Worm (Caenorhabditis elegans) whole organism, L1 larva: ENCODE results near the gene C50E3.15.

Source experiments
- C04F5.9 ChIP-seq: sonication (generic microtip); optimal IDR thresholded peaks from 2 replicates; lab custom pipeline; 2016; ENCODE audit warnings: missing genetic modification characterization, missing compliant biosample characterization
- Y116A8C.19 ChIP-seq: sonication (generic microtip); optimal IDR thresholded peaks from 2 replicates; lab custom pipeline; 2016; ENCODE audit warnings: missing compliant biosample characterization, missing genetic modification characterization, borderline replicate concordance
- ama-1 ChIP-seq: fragments of 150-350 bp; optimal IDR thresholded peaks from 2 replicates; lab custom pipeline; 2014
- blmp-1 ChIP-seq: fragments of 150-350 bp; optimal IDR thresholded peaks from 2 replicates; lab custom pipeline; 2014; ENCODE audit warnings: missing biosample characterization, missing genetic modification characterization
- ceh-82 ChIP-seq, 3 experiments: fragments of 150-350 bp in 1 of 3; sonication (generic microtip) in 2 of 3; optimal IDR thresholded peaks; 2 replicates each; lab custom pipeline; 2014 to 2017; ENCODE audit warnings: missing biosample characterization in 3 of 3, missing genetic modification characterization in 3 of 3
- ceh-90 ChIP-seq: sonication (generic microtip); optimal IDR thresholded peaks from 2 replicates; lab custom pipeline; 2016; ENCODE audit warnings: missing genetic modification characterization, missing compliant biosample characterization
- efl-1 ChIP-seq, 4 experiments: fragments of 150-350 bp; optimal IDR thresholded peaks in 3 of 4; peaks in 1 of 4; 1 replicate in 1 of 4; 2 replicates in 3 of 4; lab custom pipeline; 2014; ENCODE audit warnings: missing biosample characterization in 2 of 4, missing genetic modification characterization in 2 of 4, missing genetic modification reagents in 2 of 4
- efl-3 ChIP-seq: fragments of 200-800 bp; sonication (Bioruptor generic); optimal IDR thresholded peaks from 2 replicates; lab custom pipeline; 2018; ENCODE audit warnings: mild to moderate bottlenecking, missing genetic modification characterization, missing compliant biosample characterization
- egl-13 ChIP-seq: sonication (generic microtip); optimal IDR thresholded peaks from 2 replicates; lab custom pipeline; 2016; ENCODE audit warnings: missing genotype, missing genetic modification reagents, missing genetic modification characterization, missing compliant biosample characterization
- ets-5 ChIP-seq: fragments of 200-800 bp; sonication (Bioruptor generic); IDR thresholded peaks from 2 replicates; pipeline ENCODE4 v1.3.6; 2022; ENCODE audit warnings: missing genetic modification characterization, missing compliant biosample characterization
- fkh-10 ChIP-seq: sonication (generic microtip); optimal IDR thresholded peaks from 2 replicates; lab custom pipeline; 2017; ENCODE audit warnings: missing biosample characterization, missing genetic modification reagents, missing genetic modification characterization
- fkh-8 ChIP-seq: sonication (generic microtip); optimal IDR thresholded peaks from 2 replicates; lab custom pipeline; 2016; ENCODE audit warnings: mild to moderate bottlenecking, missing genetic modification characterization, missing compliant biosample characterization
- grh-1 ChIP-seq: fragments of 200-800 bp; sonication (Bioruptor generic); IDR thresholded peaks from 2 replicates; pipeline ENCODE4 v1.3.6; 2022; ENCODE audit warnings: missing genetic modification reagents, missing genetic modification characterization, missing compliant biosample characterization
- irx-1 ChIP-seq: sonication (generic microtip); optimal IDR thresholded peaks from 2 replicates; lab custom pipeline; 2016; ENCODE audit warnings: missing genetic modification characterization, missing compliant biosample characterization
- isw-1 ChIP-seq: fragments of 200-800 bp; sonication (Bioruptor generic); IDR thresholded peaks from 2 replicates; pipeline ENCODE4 v1.3.6; 2022; ENCODE audit warnings: missing genetic modification characterization, missing compliant biosample characterization
- lin-13 ChIP-seq: fragments of 150-350 bp; optimal IDR thresholded peaks from 2 replicates; lab custom pipeline; 2014; ENCODE audit warnings: missing biosample characterization, missing genetic modification reagents, missing genetic modification characterization
- lin-14 ChIP-seq: fragments of 200-800 bp; sonication (Bioruptor generic); optimal IDR thresholded peaks from 2 replicates; lab custom pipeline; 2018; ENCODE audit warnings: mild to moderate bottlenecking, missing genetic modification characterization, moderate library complexity, missing compliant biosample characterization
- lin-35 ChIP-seq, 2 experiments: fragments of 150-350 bp; optimal IDR thresholded peaks; 2 replicates each; lab custom pipeline; 2014; ENCODE audit warnings: missing biosample characterization in 2 of 2, missing genetic modification characterization in 2 of 2, missing genetic modification reagents in 2 of 2
- lir-3 ChIP-seq: sonication (generic microtip); optimal IDR thresholded peaks from 2 replicates; lab custom pipeline; 2016; ENCODE audit warnings: mild to moderate bottlenecking, missing genetic modification characterization, moderate library complexity, missing compliant biosample characterization; ENCODE audit not compliant: poor library complexity
- lsy-2 ChIP-seq, 2 experiments: fragments of 150-350 bp; optimal IDR thresholded peaks; 2 replicates each; lab custom pipeline; 2014; ENCODE audit warnings: missing biosample characterization in 2 of 2, missing genetic modification characterization in 2 of 2
- mdl-1 ChIP-seq, 2 experiments: fragments of 150-350 bp; optimal IDR thresholded peaks; 2 replicates each; lab custom pipeline; 2014 to 2017; ENCODE audit warnings: missing biosample characterization in 2 of 2, missing genetic modification characterization in 2 of 2, inconsistent platforms in 1 of 2
- mef-2 ChIP-seq: fragments of 150-350 bp; optimal IDR thresholded peaks from 2 replicates; lab custom pipeline; 2014; ENCODE audit warnings: missing biosample characterization, missing genetic modification characterization
- nhr-12 ChIP-seq: sonication (generic microtip); optimal IDR thresholded peaks from 2 replicates; lab custom pipeline; 2017; ENCODE audit warnings: missing biosample characterization, missing genetic modification characterization
- nhr-20 ChIP-seq: sonication (generic microtip); optimal IDR thresholded peaks from 2 replicates; lab custom pipeline; 2016; ENCODE audit warnings: mild to moderate bottlenecking, missing genetic modification characterization, missing compliant biosample characterization
- nhr-237 ChIP-seq: fragments of 150-350 bp; optimal IDR thresholded peaks from 2 replicates; lab custom pipeline; 2014; ENCODE audit warnings: missing biosample characterization, missing genetic modification characterization
- nhr-28 ChIP-seq: fragments of 150-350 bp; optimal IDR thresholded peaks from 2 replicates; lab custom pipeline; 2014; ENCODE audit warnings: missing biosample characterization, missing genetic modification characterization
- nhr-47 ChIP-seq: sonication (generic microtip); optimal IDR thresholded peaks from 2 replicates; lab custom pipeline; 2016; ENCODE audit warnings: mild to moderate bottlenecking, missing genetic modification characterization, moderate library complexity, missing compliant biosample characterization
- nhr-71 ChIP-seq: sonication (generic microtip); optimal IDR thresholded peaks from 2 replicates; lab custom pipeline; 2016; ENCODE audit warnings: mild to moderate bottlenecking, missing genetic modification characterization, moderate library complexity, missing compliant biosample characterization
- nhr-76 ChIP-seq: sonication (generic microtip); optimal IDR thresholded peaks from 2 replicates; lab custom pipeline; 2017; ENCODE audit warnings: missing biosample characterization, missing genetic modification characterization
- nhr-90 ChIP-seq: sonication (generic microtip); optimal IDR thresholded peaks from 2 replicates; lab custom pipeline; 2016; ENCODE audit warnings: mild to moderate bottlenecking, missing genetic modification characterization, missing compliant biosample characterization; ENCODE audit not compliant: poor library complexity
- pax-3 ChIP-seq: fragments of 200-800 bp; sonication (Bioruptor generic); optimal IDR thresholded peaks from 2 replicates; lab custom pipeline; 2018; ENCODE audit warnings: mild to moderate bottlenecking, missing genetic modification characterization, moderate library complexity, missing compliant biosample characterization
- skn-1 ChIP-seq: fragments of 150-350 bp; optimal IDR thresholded peaks from 2 replicates; lab custom pipeline; 2014; ENCODE audit warnings: missing biosample characterization, missing genetic modification characterization
- swsn-7 ChIP-seq: sonication (generic microtip); optimal IDR thresholded peaks from 2 replicates; lab custom pipeline; 2016; ENCODE audit warnings: missing genetic modification characterization, missing compliant biosample characterization
- tlp-1 ChIP-seq: fragments of 150-350 bp; optimal IDR thresholded peaks from 2 replicates; lab custom pipeline; 2014; ENCODE audit warnings: missing biosample characterization, missing genetic modification characterization
- unc-130 ChIP-seq: fragments of 150-350 bp; optimal IDR thresholded peaks from 2 replicates; lab custom pipeline; 2017; ENCODE audit warnings: missing biosample characterization, missing genetic modification characterization, inconsistent platforms
- unc-62 ChIP-seq: fragments of 150-350 bp; optimal IDR thresholded peaks from 2 replicates; lab custom pipeline; 2014; ENCODE audit warnings: missing biosample characterization, missing genetic modification reagents, missing genetic modification characterization
- unc-86 ChIP-seq: sonication (generic microtip); optimal IDR thresholded peaks from 2 replicates; lab custom pipeline; 2016; ENCODE audit warnings: missing genetic modification characterization, missing compliant biosample characterization
- zag-1 ChIP-seq: fragments of 150-350 bp; optimal IDR thresholded peaks from 2 replicates; lab custom pipeline; 2014; ENCODE audit warnings: missing biosample characterization, missing genetic modification characterization
- zip-4 ChIP-seq: fragments of 200-800 bp; sonication (Bioruptor generic); optimal IDR thresholded peaks from 2 replicates; lab custom pipeline; 2018; ENCODE audit warnings: mild to moderate bottlenecking, missing genetic modification characterization, moderate library complexity, missing compliant biosample characterization

Gene C50E3.15

DNA sequence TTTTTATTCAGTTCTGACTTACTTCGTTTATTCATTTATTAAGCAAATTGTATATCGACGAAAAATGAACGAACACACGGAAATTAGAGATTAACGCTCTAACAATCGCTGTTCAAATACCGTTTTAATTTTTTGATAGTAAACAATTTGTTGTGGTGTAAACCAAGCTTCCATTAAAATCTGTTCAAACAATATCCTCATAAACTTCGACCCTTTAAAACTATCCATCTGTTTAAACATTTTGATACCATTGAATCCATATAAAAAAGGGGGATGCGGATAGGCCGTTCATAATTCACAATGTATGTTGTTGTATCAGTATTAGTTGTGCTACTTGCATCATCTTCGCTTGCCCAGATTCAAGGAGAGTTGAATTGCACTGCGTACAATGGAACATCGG is 8.3 kb downstream of the C50E3.15 start, which contains the start of gene F07C4.6:
Gene F07C4.6 (plus strand): TSS at position 301 of the 400 bp plus-strand sequence.
- TF ChIP-seq grh-1 (GFP tag; lab: Robert Waterston, UW) (no peak), egl-13 (tag; lab: Kevin White, UChicago) (no peak), fkh-8 (tag; lab: Kevin White, UChicago) (no peak), nhr-90 (no peak)

ce11 chrV:7629504-7629903 is 11.3 kb downstream of the C50E3.15 start, which contains the start of gene srd-30:
Gene srd-30 (plus strand): TSS chrV:7629804.
- no peak for TF ChIP-seq swsn-7
- no peak for TF ChIP-seq grh-1 (GFP tag; lab: Robert Waterston, UW)
- TF ChIP-seq nhr-12 (tag; lab: Kevin White, UChicago), result no peak
- no peak for TF ChIP-seq pax-3 (tag; lab: Kevin White, UChicago)
- TF ChIP-seq lsy-2 (tag; optimal IDR thresholded peaks at IDR 0.05; lab: Kevin White, UChicago), result no peak
- no peak for TF ChIP-seq mef-2
- no peak for TF ChIP-seq lin-35 (GFP tag; optimal IDR thresholded peaks at IDR 0.05; lab: Kevin White, UChicago)
- TF ChIP-seq nhr-237 (tag; lab: Kevin White, UChicago), result no peak
- no peak for TF ChIP-seq nhr-20 (tag; lab: Kevin White, UChicago)
- TF ChIP-seq unc-62 (GFP tag; lab: Kevin White, UChicago), result no peak
- TF ChIP-seq lin-14 (GFP tag; lab: Kevin White, UChicago), result no peak

DNA sequence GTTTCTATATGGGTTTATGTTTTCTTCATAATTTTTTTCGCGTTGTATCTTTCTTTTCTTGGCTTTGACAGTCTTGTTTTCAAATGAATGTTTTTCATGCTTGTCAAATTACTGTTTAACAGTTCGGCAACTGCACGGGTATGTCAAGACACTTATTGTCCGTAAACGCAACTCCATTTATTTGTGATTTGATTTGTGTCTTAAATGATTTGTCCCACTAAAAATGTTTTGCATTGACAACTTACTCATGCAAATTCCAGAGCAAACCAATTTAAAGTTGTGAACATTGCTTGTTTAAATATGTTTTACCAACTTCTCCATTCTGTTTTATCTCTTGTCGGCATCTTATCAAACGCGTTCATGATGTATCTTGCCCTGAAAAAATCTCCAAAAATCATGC is 13.5 kb downstream of the C50E3.15 start, which contains the start of gene srd-25:
Gene srd-25 (plus strand): TSS at position 301 of the 400 bp plus-strand sequence.
- TF ChIP-seq efl-3 (no peak), nhr-237 (tag; lab: Kevin White, UChicago) (no peak), nhr-76 (tag; lab: Kevin White, UChicago) (no peak), nhr-47 (tag; lab: Kevin White, UChicago) (no peak), nhr-12 (tag; lab: Kevin White, UChicago) (no peak), blmp-1 (tag; lab: Kevin White, UChicago) (no peak)

- TF ChIP-seq mdl-1 (tag; optimal IDR thresholded peaks at IDR 0.05; lab: Kevin White, UChicago) (no peak), irx-1 (no peak), zag-1 (tag; lab: Kevin White, UChicago) (no peak), isw-1 (no peak), ets-5 (GFP tag; lab: Robert Waterston, UW) (no peak), ceh-82 (tag; optimal IDR thresholded peaks at IDR 0.05; lab: Kevin White, UChicago) (no peak), nhr-28 (tag; lab: Kevin White, UChicago) (no peak), skn-1 (tag; lab: Kevin White, UChicago) (no peak), nhr-237 (tag; lab: Kevin White, UChicago) (no peak), unc-86 (tag; lab: Kevin White, UChicago) (no peak), lsy-2 (tag; optimal IDR thresholded peaks at IDR 0.05; lab: Kevin White, UChicago) (no peak), zip-4 (GFP tag; lab: Kevin White, UChicago) (no peak), unc-130 (no peak), C04F5.9 (tag; lab: Kevin White, UChicago) (no peak), efl-1 (optimal IDR thresholded peaks at IDR 0.05; lab: Kevin White, UChicago) (no peak), efl-1 (GFP tag; optimal IDR thresholded peaks at IDR 0.05 in 1 of 2; lab: Kevin White, UChicago) (no peak), tlp-1 (tag; lab: Kevin White, UChicago) (no peak), nhr-76 (tag; lab: Kevin White, UChicago) (no peak), ama-1 (lab: Kevin White, UChicago) (no peak)
Observed at ce11 chrV:7634657-7635056, 16.4 kb downstream of the C50E3.15 start, which contains the start of gene srd-31. Gene srd-31 (minus strand): TSS chrV:7634757.

- no peak for TF ChIP-seq lsy-2 (tag; optimal IDR thresholded peaks at IDR 0.05; lab: Kevin White, UChicago)
- TF ChIP-seq Y116A8C.19, result no peak
- TF ChIP-seq nhr-71 (tag; lab: Kevin White, UChicago), result no peak
- TF ChIP-seq ceh-90 (tag; lab: Kevin White, UChicago), result no peak
- TF ChIP-seq mdl-1 (tag; optimal IDR thresholded peaks at IDR 0.05; lab: Kevin White, UChicago), result no peak
- TF ChIP-seq skn-1 (tag; lab: Kevin White, UChicago), result no peak
- TF ChIP-seq lir-3 (tag; lab: Kevin White, UChicago), result no peak
- TF ChIP-seq fkh-10 (GFP tag; lab: Kevin White, UChicago), result no peak
- no peak for TF ChIP-seq swsn-7
- no peak for TF ChIP-seq lin-13 (GFP tag; lab: Kevin White, UChicago)
Observed at ce11 chrV:7635469-7635868, 17.3 kb downstream of the C50E3.15 start, which contains the start of gene srd-29. Gene srd-29 (plus strand): TSS chrV:7635769.
